Worm (Caenorhabditis elegans): ENCODE measurements around the gene ZK666.12.

ZK666.12 gene

DNA sequence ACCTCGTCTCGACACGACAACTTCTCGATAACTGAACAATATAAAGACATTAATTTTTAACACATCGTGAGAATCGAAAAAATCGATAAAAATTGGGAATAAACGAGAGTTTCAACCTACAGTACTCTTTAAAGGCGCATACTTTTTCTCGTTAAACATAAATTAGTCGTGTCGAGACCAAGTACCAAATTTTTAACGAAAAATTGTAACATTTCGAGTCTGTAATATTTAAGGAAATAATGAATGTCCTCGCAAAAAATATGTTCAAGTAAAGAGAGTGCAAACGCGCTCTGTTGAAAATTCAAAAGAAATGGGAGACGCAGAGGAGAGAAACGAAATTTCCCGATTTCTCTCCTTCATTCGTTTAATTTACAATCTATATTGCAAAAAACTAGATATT lies 45.7 kb upstream of the ZK666.12 start (continued):
- TF ChIP-seq lin-39 (tag; optimal IDR thresholded peaks at IDR 0.05), result no peak
- no peak for TF ChIP-seq nhr-28 (tag; optimal IDR thresholded peaks at IDR 0.05)
- no peak for TF ChIP-seq sptf-1 (tag; optimal IDR thresholded peaks at IDR 0.05)
- no peak for TF ChIP-seq dsc-1 (tag; optimal IDR thresholded peaks at IDR 0.05)
- TF ChIP-seq nhr-11 (tag; optimal IDR thresholded peaks at IDR 0.05), result no peak
- no peak for TF ChIP-seq rnt-1 (tag; optimal IDR thresholded peaks at IDR 0.05)
- no peak for TF ChIP-seq ceh-8 (GFP tag; optimal IDR thresholded peaks at IDR 0.05)
- TF ChIP-seq pax-3 (tag; optimal IDR thresholded peaks at IDR 0.05), result no peak
- no peak for TF ChIP-seq mef-2 (tag; optimal IDR thresholded peaks at IDR 0.05)
- TF ChIP-seq C16A3.4 (tag; optimal IDR thresholded peaks at IDR 0.05), result no peak
- TF ChIP-seq tbx-2 (tag; optimal IDR thresholded peaks at IDR 0.05), result peak; percentile 11
- TF ChIP-seq ceh-88 (GFP tag; IDR thresholded peaks at IDR 0.05), result no peak
- TF ChIP-seq lir-3 (tag; optimal IDR thresholded peaks at IDR 0.05; ENCODE audit: poor library complexity), result no peak

DNA sequence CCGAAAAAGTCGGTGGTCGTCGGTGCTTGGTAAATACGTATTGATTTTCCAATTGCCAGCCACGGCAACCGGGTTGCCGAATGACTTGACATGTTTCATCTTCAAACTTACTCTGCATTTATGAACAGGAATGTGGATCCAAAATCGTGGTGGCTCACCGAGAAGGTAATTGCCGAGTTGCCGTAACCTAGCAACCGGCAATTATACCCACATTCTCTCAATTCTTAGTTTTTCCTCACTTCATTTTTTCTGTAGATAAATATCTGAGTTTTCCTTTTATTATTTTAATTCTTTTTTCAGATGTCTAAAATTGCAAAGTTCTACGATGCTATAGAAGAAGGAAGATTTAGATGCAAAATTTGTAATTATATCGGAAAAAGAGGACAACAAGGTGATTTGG lies 43.4 kb upstream of the ZK666.12 start, which contains the start of gene ZK673.4:
ZK673.4 (plus strand) TSS at position 301 of the 400 bp plus-strand sequence.
- no peak for TF ChIP-seq nhr-20 (tag; optimal IDR thresholded peaks at IDR 0.05)
- no peak for TF ChIP-seq ets-5 (GFP tag; IDR thresholded peaks at IDR 0.05)
- no peak for TF ChIP-seq C34B4.2 (tag; optimal IDR thresholded peaks at IDR 0.05)
- TF ChIP-seq efl-1 (optimal IDR thresholded peaks at IDR 0.05), result no peak
- no peak for TF ChIP-seq efl-1 (GFP tag; optimal IDR thresholded peaks at IDR 0.05 in 1 of 2)
- no peak for TF ChIP-seq unc-62 (GFP tag; optimal IDR thresholded peaks at IDR 0.05)

DNA sequence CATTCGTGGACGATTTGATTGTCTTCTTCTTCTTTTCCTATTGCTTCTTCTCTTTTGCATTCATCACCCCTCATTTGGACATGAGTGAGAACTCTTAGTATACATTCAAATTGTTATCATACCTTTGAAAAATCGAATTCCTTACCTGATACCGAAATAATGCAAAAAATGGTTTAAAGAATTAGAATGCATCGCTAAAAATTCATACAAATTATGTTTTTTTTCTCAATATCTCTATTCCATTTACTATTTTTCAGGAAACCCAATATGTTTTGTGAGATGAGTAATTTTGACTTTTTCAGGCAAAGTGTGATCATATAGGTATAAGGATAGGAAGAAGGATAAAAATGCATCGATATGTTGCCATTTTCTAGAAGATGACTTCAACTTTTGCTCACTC lies 39.0 kb upstream of the ZK666.12 start, which contains the start of gene ZK673.11:
ZK673.11 (plus strand) TSS at position 301 of the 400 bp plus-strand sequence.
- no peak for TF ChIP-seq rnt-1 (tag; optimal IDR thresholded peaks at IDR 0.05)
- no peak for TF ChIP-seq mef-2 (tag; optimal IDR thresholded peaks at IDR 0.05)
- TF ChIP-seq nhr-19 (GFP tag; conservative IDR thresholded peaks at IDR 0.05), result no peak
- TF ChIP-seq ceh-82 (tag; optimal IDR thresholded peaks at IDR 0.05), result no peak

DNA sequence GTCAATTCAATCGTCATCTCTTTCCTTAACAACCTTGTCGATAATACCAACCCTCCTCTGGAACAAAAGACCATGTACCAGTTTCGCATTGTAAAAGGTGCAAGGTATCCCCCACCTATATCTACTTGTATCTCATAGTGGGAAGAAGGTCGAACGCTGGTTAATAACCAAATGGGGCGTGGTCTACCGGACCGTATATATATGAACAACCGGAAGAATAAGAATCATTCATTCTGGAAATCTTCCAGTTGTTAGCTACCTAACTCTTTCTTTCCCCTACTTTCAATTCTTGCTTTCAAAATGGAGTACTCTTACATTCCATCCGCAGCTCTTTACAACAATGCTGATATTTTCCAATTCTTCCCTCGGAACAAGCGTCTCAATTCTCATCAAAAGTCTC lies 34.8 kb upstream of the ZK666.12 start, which contains the start of gene ZK673.5:
ZK673.5 (plus strand) TSS at position 301 of the 400 bp plus-strand sequence.
- TF ChIP-seq snu-23 (GFP tag; optimal IDR thresholded peaks at IDR 0.05) (no peak), efl-1 (optimal IDR thresholded peaks at IDR 0.05) (no peak), efl-1 (GFP tag; optimal IDR thresholded peaks at IDR 0.05 in 1 of 2) (no peak), F16B12.6 (tag; optimal IDR thresholded peaks at IDR 0.05) (no peak), lir-3 (tag; optimal IDR thresholded peaks at IDR 0.05; ENCODE audit: poor library complexity) (no peak), pag-3 (tag; optimal IDR thresholded peaks at IDR 0.05; ENCODE audit: borderline replicate concordance, insufficient read depth) (no peak), unc-98 (GFP tag; IDR thresholded peaks at IDR 0.05) (no peak), ces-1 (GFP tag; optimal IDR thresholded peaks at IDR 0.05) (no peak), Y116A8C.19 (tag; optimal IDR thresholded peaks at IDR 0.05; ENCODE audit: borderline replicate concordance) (no peak), C16A3.4 (tag; optimal IDR thresholded peaks at IDR 0.05) (no peak), unc-130 (tag; optimal IDR thresholded peaks at IDR 0.05) (no peak), lin-14 (GFP tag; optimal IDR thresholded peaks at IDR 0.05) (no peak), lin-35 (GFP tag; optimal IDR thresholded peaks at IDR 0.05) (no peak), fkh-8 (tag; optimal IDR thresholded peaks at IDR 0.05) (no peak), aha-1 (tag; optimal IDR thresholded peaks at IDR 0.05) (no peak), C34B4.2 (tag; optimal IDR thresholded peaks at IDR 0.05) (no peak), blmp-1 (tag; optimal IDR thresholded peaks at IDR 0.05) (no peak), mep-1 (tag; optimal IDR thresholded peaks at IDR 0.05) (no peak), hlh-17 (GFP tag; optimal IDR thresholded peaks at IDR 0.05; ENCODE audit: borderline replicate concordance) (no peak), C04F5.9 (tag; optimal IDR thresholded peaks at IDR 0.05) (no peak)

All from whole organism, L1 larva.